Worm (Caenorhabditis elegans): ENCODE measurements around the gene K01A11.1.

K01A11.1 gene

DNA sequence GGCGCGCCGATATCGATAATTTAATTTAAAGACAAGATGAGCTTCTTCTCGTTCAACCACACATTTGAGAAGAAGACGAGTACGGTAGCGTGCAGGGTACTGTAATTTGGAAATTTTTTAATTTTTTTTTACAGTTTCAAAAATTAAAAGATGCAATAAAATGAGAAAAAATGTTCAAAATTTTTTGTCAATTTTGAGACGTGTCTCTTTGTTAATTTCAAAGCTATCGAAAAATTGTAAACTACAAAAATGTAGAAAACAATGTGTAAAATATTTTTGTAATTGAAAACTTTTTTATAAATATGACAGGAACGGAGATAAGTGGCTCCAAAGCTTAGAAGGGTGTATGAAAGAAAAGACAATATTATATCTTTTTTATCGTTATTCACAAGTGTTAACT lies at the start of gene K01A11.1:
Gene K01A11.1 (minus strand): TSS at position 101 of the 400 bp plus-strand sequence.
- TF ChIP-seq ztf-23 (GFP tag; IDR thresholded peaks at IDR 0.05) = no peak
- no peak for TF ChIP-seq cog-1 (tag; optimal IDR thresholded peaks at IDR 0.05)
- TF ChIP-seq klf-2 (GFP tag; conservative IDR thresholded peaks at IDR 0.05) = no peak
- TF ChIP-seq T22C8.4 (GFP tag; IDR thresholded peaks at IDR 0.05) = no peak
- no peak for TF ChIP-seq med-1 (GFP tag; optimal IDR thresholded peaks at IDR 0.05; ENCODE audit: insufficient read depth)
- TF ChIP-seq flt-1 (GFP tag; IDR thresholded peaks at IDR 0.05) = no peak
- no peak for TF ChIP-seq ztf-29 (GFP tag; IDR thresholded peaks at IDR 0.05)

DNA sequence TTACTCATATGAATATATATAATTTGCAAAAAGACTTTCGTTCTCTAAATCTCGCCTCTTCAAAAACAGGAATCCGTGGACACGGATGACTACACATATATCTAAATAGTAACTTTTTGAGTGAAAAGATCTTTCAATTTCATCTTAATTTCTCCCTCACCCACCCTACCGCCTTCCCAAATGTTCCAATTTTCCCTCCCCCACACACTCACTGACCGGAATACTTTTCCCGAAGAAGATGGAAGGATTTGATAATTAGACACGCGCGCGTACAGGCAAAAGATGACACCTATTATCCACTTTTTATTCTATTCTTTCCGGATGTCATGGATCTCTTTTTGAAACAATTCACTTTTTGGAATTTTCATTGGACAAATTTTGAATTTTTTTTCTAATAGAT lies 49.7 kb upstream of the K01A11.1 start:
- no peak for TF ChIP-seq klf-2 (GFP tag; conservative IDR thresholded peaks at IDR 0.05)
- no peak for TF ChIP-seq T22C8.4 (GFP tag; IDR thresholded peaks at IDR 0.05)
- TF ChIP-seq tab-1 (GFP tag; IDR thresholded peaks at IDR 0.05) = no peak
- no peak for TF ChIP-seq cog-1 (tag; optimal IDR thresholded peaks at IDR 0.05)
- TF ChIP-seq flt-1 (GFP tag; IDR thresholded peaks at IDR 0.05) = no peak
- TF ChIP-seq ztf-29 (GFP tag; IDR thresholded peaks at IDR 0.05) = no peak
- no peak for TF ChIP-seq ref-1 (GFP tag; conservative IDR thresholded peaks at IDR 0.05)
- no peak for TF ChIP-seq med-1 (GFP tag; optimal IDR thresholded peaks at IDR 0.05; ENCODE audit: insufficient read depth)
- TF ChIP-seq ztf-23 (GFP tag; IDR thresholded peaks at IDR 0.05) = no peak

ce11 chrIII:3480236-3480635 lies 49.0 kb upstream of the K01A11.1 start:
- TF ChIP-seq ztf-23 (GFP tag; IDR thresholded peaks at IDR 0.05) = no peak
- no peak for TF ChIP-seq ref-1 (GFP tag; conservative IDR thresholded peaks at IDR 0.05)
- TF ChIP-seq T22C8.4 (GFP tag; IDR thresholded peaks at IDR 0.05) = no peak
- no peak for TF ChIP-seq cog-1 (tag; optimal IDR thresholded peaks at IDR 0.05)
- TF ChIP-seq med-1 (GFP tag; optimal IDR thresholded peaks at IDR 0.05; ENCODE audit: insufficient read depth) = no peak
- no peak for TF ChIP-seq klf-2 (GFP tag; conservative IDR thresholded peaks at IDR 0.05)
- TF ChIP-seq tab-1 (GFP tag; IDR thresholded peaks at IDR 0.05) = no peak
- no peak for TF ChIP-seq flt-1 (GFP tag; IDR thresholded peaks at IDR 0.05)
- no peak for TF ChIP-seq ztf-29 (GFP tag; IDR thresholded peaks at IDR 0.05)

DNA sequence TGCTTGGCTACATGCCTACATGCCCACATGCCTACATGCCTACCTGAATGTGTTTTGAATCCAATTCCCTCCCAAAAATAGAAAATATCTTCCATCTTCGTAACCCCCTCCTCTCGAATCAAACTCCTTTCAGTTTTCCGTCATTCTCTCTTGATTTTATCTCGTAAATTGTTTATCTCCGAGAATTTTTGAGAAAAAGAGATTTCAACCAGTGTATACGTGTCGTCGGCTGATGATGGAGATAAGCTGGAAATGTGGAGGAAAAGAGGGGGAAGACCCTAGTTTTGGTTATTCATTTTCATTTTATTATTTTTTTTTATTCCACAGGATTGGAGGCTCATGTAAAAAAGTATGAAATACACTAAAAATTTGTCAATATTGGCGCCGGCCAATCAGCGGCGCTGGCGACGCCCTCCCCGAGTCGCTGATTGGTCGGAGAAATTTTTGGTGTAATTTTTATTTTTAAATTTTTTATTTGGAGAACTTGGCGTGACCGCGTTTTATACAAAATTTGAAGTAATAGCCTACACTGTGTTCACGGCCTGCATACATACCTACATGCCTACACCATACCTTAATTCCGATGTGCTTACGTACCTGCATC lies 47.6 kb upstream of the K01A11.1 start:
- TF ChIP-seq cog-1 (tag; optimal IDR thresholded peaks at IDR 0.05) (no peak), klf-2 (GFP tag; conservative IDR thresholded peaks at IDR 0.05) (no peak), tab-1 (GFP tag; IDR thresholded peaks at IDR 0.05) (no peak), ztf-23 (GFP tag; IDR thresholded peaks at IDR 0.05) (no peak), flt-1 (GFP tag; IDR thresholded peaks at IDR 0.05) (no peak), med-1 (GFP tag; optimal IDR thresholded peaks at IDR 0.05; ENCODE audit: insufficient read depth) (no peak), ref-1 (GFP tag; conservative IDR thresholded peaks at IDR 0.05) (no peak), ztf-29 (GFP tag; IDR thresholded peaks at IDR 0.05) (no peak), T22C8.4 (GFP tag; IDR thresholded peaks at IDR 0.05) (no peak)

- no peak for TF ChIP-seq klf-2 (GFP tag; conservative IDR thresholded peaks at IDR 0.05)
- no peak for TF ChIP-seq ztf-29 (GFP tag; IDR thresholded peaks at IDR 0.05)
- no peak for TF ChIP-seq flt-1 (GFP tag; IDR thresholded peaks at IDR 0.05)
- TF ChIP-seq T22C8.4 (GFP tag; IDR thresholded peaks at IDR 0.05) = no peak
- no peak for TF ChIP-seq tab-1 (GFP tag; IDR thresholded peaks at IDR 0.05)
- no peak for TF ChIP-seq med-1 (GFP tag; optimal IDR thresholded peaks at IDR 0.05; ENCODE audit: insufficient read depth)
- TF ChIP-seq ztf-23 (GFP tag; IDR thresholded peaks at IDR 0.05) = no peak
- TF ChIP-seq ref-1 (GFP tag; conservative IDR thresholded peaks at IDR 0.05) = no peak
- no peak for TF ChIP-seq cog-1 (tag; optimal IDR thresholded peaks at IDR 0.05)
Measured at ce11 chrIII:3477375-3477774, 46.1 kb upstream of the K01A11.1 start.

DNA sequence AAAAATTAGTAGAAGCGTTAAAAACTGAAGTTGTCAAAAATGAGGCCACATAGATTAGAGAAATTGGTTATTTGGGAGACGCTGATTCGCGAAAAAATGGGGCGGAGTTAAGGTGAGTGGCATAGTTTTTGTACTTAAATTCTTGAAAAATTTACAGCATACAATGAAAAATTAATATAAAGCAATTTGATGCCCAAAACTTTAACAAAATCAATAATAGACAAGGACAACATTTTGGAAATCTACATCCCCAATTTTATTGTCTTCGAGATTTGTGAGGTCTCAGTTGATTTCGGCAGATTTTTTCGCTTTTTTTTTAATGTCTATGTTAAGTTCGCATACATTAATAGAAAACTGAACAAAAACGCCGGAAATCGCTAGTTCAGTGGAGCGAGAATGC lies 45.0 kb upstream of the K01A11.1 start:
- peak; percentile 66 for TF ChIP-seq cog-1 (tag; optimal IDR thresholded peaks at IDR 0.05)
- no peak for TF ChIP-seq ztf-23 (GFP tag; IDR thresholded peaks at IDR 0.05)
- no peak for TF ChIP-seq tab-1 (GFP tag; IDR thresholded peaks at IDR 0.05)
- no peak for TF ChIP-seq ref-1 (GFP tag; conservative IDR thresholded peaks at IDR 0.05)
- no peak for TF ChIP-seq ztf-29 (GFP tag; IDR thresholded peaks at IDR 0.05)
- peak; percentile 56; the same call in 1 of the 2 replicates for TF ChIP-seq klf-2 (GFP tag; conservative IDR thresholded peaks at IDR 0.05)
- TF ChIP-seq T22C8.4 (GFP tag; IDR thresholded peaks at IDR 0.05) = no peak
- TF ChIP-seq flt-1 (GFP tag; IDR thresholded peaks at IDR 0.05) = 0 out of 2 replicates have a peak, but pooled peaks have one; percentile 29
- TF ChIP-seq med-1 (GFP tag; optimal IDR thresholded peaks at IDR 0.05; ENCODE audit: insufficient read depth) = no peak

DNA sequence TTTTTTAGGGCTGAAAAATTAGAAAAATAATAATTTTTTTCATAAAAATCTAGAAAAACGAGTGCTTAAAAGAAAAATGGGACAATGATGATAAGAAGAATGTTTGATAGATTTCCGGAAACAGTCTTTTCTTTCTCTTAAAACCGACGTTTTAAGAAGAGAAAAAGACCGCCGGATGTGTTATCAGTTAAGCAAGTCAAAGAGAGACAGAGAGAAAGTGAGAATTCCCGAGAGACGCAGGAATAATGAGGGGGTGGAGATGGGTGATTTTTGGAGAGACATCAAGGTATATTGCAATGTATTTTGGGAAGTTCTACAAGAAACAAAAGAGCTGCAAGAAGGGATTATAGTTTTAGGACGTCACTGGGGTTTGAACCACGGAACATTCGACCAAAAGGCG lies 44.2 kb upstream of the K01A11.1 start, which contains the start of gene C34C12.9:
Gene C34C12.9 (minus strand): TSS at position 16 of the 400 bp plus-strand sequence.
- no peak for TF ChIP-seq ref-1 (GFP tag; conservative IDR thresholded peaks at IDR 0.05)
- no peak for TF ChIP-seq flt-1 (GFP tag; IDR thresholded peaks at IDR 0.05)
- no peak for TF ChIP-seq cog-1 (tag; optimal IDR thresholded peaks at IDR 0.05)
- no peak for TF ChIP-seq ztf-29 (GFP tag; IDR thresholded peaks at IDR 0.05)
- no peak for TF ChIP-seq klf-2 (GFP tag; conservative IDR thresholded peaks at IDR 0.05)
- no peak for TF ChIP-seq ztf-23 (GFP tag; IDR thresholded peaks at IDR 0.05)
- no peak for TF ChIP-seq T22C8.4 (GFP tag; IDR thresholded peaks at IDR 0.05)
- TF ChIP-seq tab-1 (GFP tag; IDR thresholded peaks at IDR 0.05) = no peak

DNA sequence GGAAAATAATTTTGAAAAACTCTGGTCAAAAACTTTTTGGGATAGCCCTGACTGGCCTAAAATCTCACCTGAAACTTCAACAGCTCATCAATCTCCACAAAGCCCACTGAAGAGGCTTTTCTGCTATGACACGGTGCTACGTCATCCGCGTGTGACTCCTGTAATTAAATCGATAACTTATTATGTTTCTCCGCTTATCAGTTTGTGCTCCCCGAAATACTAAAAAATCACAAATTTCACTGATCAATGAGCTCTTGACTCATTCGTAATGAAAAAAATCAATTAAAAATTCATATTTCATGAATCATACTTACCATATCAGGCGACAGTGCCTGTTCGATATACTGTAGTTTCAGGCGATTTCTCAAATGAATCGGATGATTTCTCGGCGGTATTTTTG lies 43.7 kb upstream of the K01A11.1 start:
- TF ChIP-seq flt-1 (GFP tag; IDR thresholded peaks at IDR 0.05) (no peak), klf-2 (GFP tag; conservative IDR thresholded peaks at IDR 0.05) (no peak), cog-1 (tag; optimal IDR thresholded peaks at IDR 0.05) (no peak)

DNA sequence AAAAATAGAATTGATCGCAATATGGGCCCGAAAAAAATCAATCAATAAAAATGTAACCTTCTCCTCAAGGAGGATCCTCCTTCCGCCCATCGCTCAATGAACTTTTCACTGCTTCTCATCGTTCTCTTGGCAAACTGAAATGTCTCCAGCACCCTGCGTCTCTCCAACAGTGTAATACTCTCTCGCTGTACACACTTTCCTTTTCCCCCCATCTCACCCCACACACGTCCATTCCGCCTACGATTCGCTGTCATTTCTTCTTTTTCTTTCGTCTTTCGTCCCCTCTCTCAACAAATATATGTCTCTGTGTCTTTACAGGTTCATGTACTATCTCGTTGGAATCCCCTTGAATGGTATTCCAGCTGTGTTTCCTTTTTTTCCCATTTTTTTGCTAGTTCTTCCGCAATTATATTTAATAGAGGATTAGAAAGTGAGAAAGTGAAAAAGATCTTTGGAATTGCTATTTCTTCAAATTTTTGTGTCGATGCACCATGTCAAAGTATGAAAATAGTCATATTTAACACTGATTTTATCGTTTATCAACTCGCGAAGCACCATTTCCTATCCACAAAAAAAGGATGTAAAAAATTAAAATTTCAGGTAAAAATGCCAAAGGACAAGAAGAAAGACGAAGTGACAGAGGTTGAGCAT lies 40.2 kb upstream of the K01A11.1 start, which contains the start of gene rsu-1:
Gene rsu-1 (plus strand): TSS at position 601 of the 651 bp plus-strand sequence.
- TF ChIP-seq ref-1 (GFP tag; conservative IDR thresholded peaks at IDR 0.05) = no peak
- peak; percentile 26 for TF ChIP-seq cog-1 (tag; optimal IDR thresholded peaks at IDR 0.05)
- TF ChIP-seq T22C8.4 (GFP tag; IDR thresholded peaks at IDR 0.05) = peak; percentile 51

ce11 chrIII:3470973-3471372 lies 39.7 kb upstream of the K01A11.1 start:
- TF ChIP-seq tab-1 (GFP tag; IDR thresholded peaks at IDR 0.05) (no peak), klf-2 (GFP tag; conservative IDR thresholded peaks at IDR 0.05) (no peak), med-1 (GFP tag; optimal IDR thresholded peaks at IDR 0.05; ENCODE audit: insufficient read depth) (no peak), cog-1 (tag; optimal IDR thresholded peaks at IDR 0.05) (no peak), ztf-29 (GFP tag; IDR thresholded peaks at IDR 0.05) (no peak), T22C8.4 (GFP tag; IDR thresholded peaks at IDR 0.05) (no peak), flt-1 (GFP tag; IDR thresholded peaks at IDR 0.05) (no peak), ref-1 (GFP tag; conservative IDR thresholded peaks at IDR 0.05) (no peak), ztf-23 (GFP tag; IDR thresholded peaks at IDR 0.05) (no peak)
